Worm (Caenorhabditis elegans) whole organism, L4/young adult: ENCODE results near the gene D1044.1.

Experiments
- dao-5 ChIP-seq: sonication (generic microtip); optimal IDR thresholded peaks from 2 replicates; lab custom pipeline; 2016; ENCODE audit warnings: missing genotype, missing genetic modification characterization, moderate library complexity, missing compliant biosample characterization
- him-1 ChIP-seq: sonication (generic microtip); optimal IDR thresholded peaks from 2 replicates; lab custom pipeline; 2016; ENCODE audit warnings: missing genotype, missing genetic modification reagents, missing genetic modification characterization, missing compliant biosample characterization

- TF ChIP-seq him-1 (tag; lab: Kevin White, UChicago), result no peak
- TF ChIP-seq dao-5 (tag; lab: Kevin White, UChicago), result no peak
Measured at ce11 chrIII:5501358-5502287, 42.5 kb upstream of the D1044.1 start, which contains the start of gene R02F2.1.
